Worm (Caenorhabditis elegans) whole organism, L2 larva: ENCODE measurements around the gene K01D12.1.

Source experiments
- ama-1 ChIP-seq: fragments of 150-350 bp; optimal IDR thresholded peaks from 2 replicates; lab custom pipeline; 2018; ENCODE audit warnings: inconsistent platforms
- ceh-82 ChIP-seq: fragments of 150-350 bp; optimal IDR thresholded peaks from 2 replicates; lab custom pipeline; 2014; ENCODE audit warnings: missing biosample characterization, missing genetic modification characterization
- egl-27 ChIP-seq: sonication (generic microtip); optimal IDR thresholded peaks from 3 replicates; lab custom pipeline; 2017; ENCODE audit warnings: missing biosample characterization, missing genetic modification reagents, missing genetic modification characterization
- fos-1 ChIP-seq: fragments of 150-350 bp; optimal IDR thresholded peaks from 2 replicates; lab custom pipeline; 2014; ENCODE audit warnings: missing biosample characterization, missing genetic modification characterization
- lin-39 ChIP-seq: fragments of 150-350 bp; optimal IDR thresholded peaks from 2 replicates; lab custom pipeline; 2014; ENCODE audit warnings: missing biosample characterization, missing genetic modification reagents, missing genetic modification characterization
- mdl-1 ChIP-seq, 2 experiments: fragments of 150-350 bp in 1 of 2; sonication (generic microtip) in 1 of 2; optimal IDR thresholded peaks; 2 replicates each; lab custom pipeline; 2017; ENCODE audit warnings: missing biosample characterization in 2 of 2, missing genetic modification characterization in 2 of 2
- skn-1 ChIP-seq: sonication (generic microtip); optimal IDR thresholded peaks from 2 replicates; lab custom pipeline; 2017; ENCODE audit warnings: missing biosample characterization, missing genetic modification characterization
- ztf-4 ChIP-seq: fragments of 150-350 bp; optimal IDR thresholded peaks from 2 replicates; lab custom pipeline; 2014; ENCODE audit warnings: missing biosample characterization, missing genetic modification characterization

DNA sequence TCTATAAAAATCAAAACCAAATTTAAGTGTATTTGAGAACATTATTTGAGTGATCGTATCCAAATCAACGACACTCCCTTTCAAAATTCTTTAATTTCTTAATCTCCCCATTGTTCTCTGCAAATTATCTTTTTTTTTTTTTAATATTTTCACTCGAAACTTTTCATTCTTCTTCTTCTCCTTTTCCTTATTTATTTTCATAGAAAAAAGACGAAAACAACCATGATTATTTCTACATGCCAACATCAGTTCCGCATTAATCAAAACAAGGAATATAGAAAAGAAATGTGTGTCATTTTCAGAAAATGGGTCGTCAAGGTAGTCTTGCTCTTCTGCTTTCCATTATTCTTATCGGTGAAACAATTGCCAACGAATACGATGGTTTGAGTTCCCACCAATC, 20.2 kb downstream of the K01D12.1 start, which contains the start of gene K01D12.5:
- no peak for TF ChIP-seq fos-1 (tag; lab: Kevin White, UChicago)
- TF ChIP-seq ceh-82 (tag; lab: Kevin White, UChicago), result no peak
- no peak for TF ChIP-seq ztf-4 (tag; lab: Kevin White, UChicago)
- no peak for TF ChIP-seq ama-1 (lab: Kevin White, UChicago)
- no peak for TF ChIP-seq lin-39
- TF ChIP-seq skn-1 (tag; lab: Kevin White, UChicago), result no peak
- no peak for TF ChIP-seq mdl-1 (tag; optimal IDR thresholded peaks at IDR 0.05; lab: Kevin White, UChicago)
- TF ChIP-seq egl-27 (tag; lab: Kevin White, UChicago), result no peak
